Fruit fly (Drosophila melanogaster) whole organism, embryonic: Measurements from ENCODE around the gene Rgl.

Source experiments
- Atf-2 ChIP-seq: fragments of 200-800 bp; sonication (Bioruptor generic); optimal IDR thresholded peaks from 2 replicates; lab custom pipeline; 2016; ENCODE audit warnings: missing biosample characterization, missing genetic modification characterization
- Atf3 ChIP-seq: fragments of 200-800 bp; sonication (Bioruptor generic); optimal IDR thresholded peaks from 3 replicates; lab custom pipeline; 2016; ENCODE audit warnings: missing biosample characterization, missing genetic modification characterization
- BEAF-32 ChIP-seq: fragments of 200-800 bp; sonication (Bioruptor generic); optimal IDR thresholded peaks from 3 replicates; lab custom pipeline; 2017; ENCODE audit warnings: missing biosample characterization, missing genetic modification characterization, mild to moderate bottlenecking, moderate library complexity, missing genetic modification reagents
- CG11695 ChIP-seq: fragments of 200-800 bp; sonication (Bioruptor generic); IDR thresholded peaks from 3 replicates; pipeline ENCODE4 v1.3.6; 2022; ENCODE audit warnings: missing biosample characterization, missing genetic modification characterization
- CG11696 ChIP-seq: fragments of 200-800 bp; sonication (Bioruptor generic); IDR thresholded peaks from 2 replicates; pipeline ENCODE4 v1.3.6; 2022; ENCODE audit warnings: missing biosample characterization, missing genetic modification characterization
- CG12155 ChIP-seq: fragments of 200-800 bp; sonication (Bioruptor generic); optimal IDR thresholded peaks from 3 replicates; lab custom pipeline; 2016; ENCODE audit warnings: missing biosample characterization, missing genetic modification characterization
- CG12219 ChIP-seq: fragments of 200-800 bp; sonication (Bioruptor generic); optimal IDR thresholded peaks from 3 replicates; lab custom pipeline; 2018; ENCODE audit warnings: missing biosample characterization, mild to moderate bottlenecking, missing genetic modification characterization
- CG13894 ChIP-seq: fragments of 200-800 bp; sonication (Bioruptor generic); optimal IDR thresholded peaks from 3 replicates; lab custom pipeline; 2018; ENCODE audit warnings: missing biosample characterization, mild to moderate bottlenecking, missing genetic modification characterization, moderate library complexity
- CG14667 ChIP-seq: fragments of 200-800 bp; sonication (Bioruptor generic); IDR thresholded peaks from 2 replicates; pipeline ENCODE4 v1.3.6; 2022; ENCODE audit warnings: missing biosample characterization, missing genetic modification characterization
- CG15073 ChIP-seq: fragments of 200-800 bp; sonication (Bioruptor generic); optimal IDR thresholded peaks from 2 replicates; lab custom pipeline; 2016; ENCODE audit warnings: missing biosample characterization, missing genetic modification characterization
- CG16815 ChIP-seq: fragments of 200-800 bp; sonication (Bioruptor generic); optimal IDR thresholded peaks from 3 replicates; lab custom pipeline; 2017; ENCODE audit warnings: missing biosample characterization, mild to moderate bottlenecking, missing genetic modification characterization
- CG2129 ChIP-seq: fragments of 200-800 bp; sonication (Bioruptor generic); IDR thresholded peaks from 2 replicates; pipeline ENCODE4 v1.3.6; 2022; ENCODE audit warnings: missing biosample characterization, missing genetic modification characterization; ENCODE audit not compliant: partially characterized antibody
- CG30020 ChIP-seq: fragments of 200-800 bp; optimal IDR thresholded peaks from 2 replicates; lab custom pipeline; 2019; ENCODE audit warnings: missing biosample characterization, mild to moderate bottlenecking, missing genetic modification characterization, moderate library complexity
- CG31441 ChIP-seq: fragments of 200-800 bp; sonication (Bioruptor generic); IDR thresholded peaks from 2 replicates; pipeline ENCODE4 v1.3.6; 2022; ENCODE audit warnings: missing biosample characterization, missing genetic modification characterization
- CG34422 ChIP-seq: fragments of 200-800 bp; sonication (Bioruptor generic); IDR thresholded peaks from 3 replicates; pipeline ENCODE4 v1.3.6; 2022; ENCODE audit warnings: missing biosample characterization, missing genetic modification characterization
- CG4404 ChIP-seq: fragments of 200-800 bp; sonication (Bioruptor generic); IDR thresholded peaks from 2 replicates; pipeline ENCODE4 v1.3.6; 2022; ENCODE audit warnings: missing biosample characterization, missing genetic modification characterization
- CG5953 ChIP-seq: fragments of 200-800 bp; sonication (Bioruptor generic); IDR thresholded peaks from 2 replicates; pipeline ENCODE4 v1.3.6; 2022; ENCODE audit warnings: missing biosample characterization, missing genetic modification characterization
- CG6654 ChIP-seq: fragments of 200-800 bp; sonication (Bioruptor generic); optimal IDR thresholded peaks from 2 replicates; lab custom pipeline; 2017; ENCODE audit warnings: missing biosample characterization, mild to moderate bottlenecking, missing genetic modification characterization
- CG7786 ChIP-seq: fragments of 200-800 bp; sonication (Bioruptor generic); optimal IDR thresholded peaks from 2 replicates; lab custom pipeline; 2016; ENCODE audit warnings: missing biosample characterization, missing genetic modification characterization
- CG8281 ChIP-seq: fragments of 200-800 bp; sonication (Bioruptor generic); optimal IDR thresholded peaks from 2 replicates; lab custom pipeline; 2018; ENCODE audit warnings: missing biosample characterization, mild to moderate bottlenecking, missing genetic modification characterization, moderate library complexity
- Deaf1 ChIP-seq: fragments of 200-800 bp; optimal IDR thresholded peaks from 3 replicates; lab custom pipeline; 2019; ENCODE audit warnings: missing biosample characterization, mild to moderate bottlenecking, missing genetic modification characterization, moderate library complexity
- Elba2 ChIP-seq: fragments of 200-800 bp; sonication (Bioruptor generic); optimal IDR thresholded peaks from 3 replicates; lab custom pipeline; 2016; ENCODE audit warnings: missing biosample characterization, missing genetic modification characterization
- Gug ChIP-seq: fragments of 200-800 bp; sonication (Bioruptor generic); IDR thresholded peaks from 4 replicates; pipeline ENCODE4 v1.3.6; 2022; ENCODE audit warnings: missing biosample characterization, missing genetic modification characterization
- HmgZ ChIP-seq: fragments of 200-800 bp; sonication (Bioruptor generic); optimal IDR thresholded peaks from 2 replicates; lab custom pipeline; 2018; ENCODE audit warnings: missing biosample characterization, mild to moderate bottlenecking, missing genetic modification characterization
- Hr78 ChIP-seq, 2 experiments: fragments of 200-800 bp in 1 of 2; fragments of >200 bp in 1 of 2; sonication (Bioruptor generic) in 1 of 2; optimal IDR thresholded peaks; 2 replicates each; lab custom pipeline; 2017 to 2019; ENCODE audit warnings: missing biosample characterization in 2 of 2, missing genetic modification characterization in 2 of 2, mild to moderate bottlenecking in 1 of 2, moderate library complexity in 1 of 2
- Hsf ChIP-seq: fragments of 200-800 bp; sonication (Bioruptor generic); optimal IDR thresholded peaks from 3 replicates; lab custom pipeline; 2016; ENCODE audit warnings: missing biosample characterization, missing genetic modification characterization
- Max ChIP-seq: fragments of 200-800 bp; sonication (Bioruptor generic); optimal IDR thresholded peaks from 2 replicates; lab custom pipeline; 2016; ENCODE audit warnings: missing biosample characterization, mild to moderate bottlenecking, missing genetic modification characterization
- Mrtf ChIP-seq: fragments of 200-800 bp; sonication (Bioruptor generic); IDR thresholded peaks from 3 replicates; pipeline ENCODE4 v1.3.6; 2022; ENCODE audit warnings: missing biosample characterization, missing genetic modification characterization
- Oaz ChIP-seq: fragments of 200-800 bp; sonication (Bioruptor generic); IDR thresholded peaks from 2 replicates; pipeline ENCODE4 v1.3.6; 2022; ENCODE audit warnings: missing biosample characterization, missing genetic modification characterization
- Optix ChIP-seq: fragments of 200-800 bp; sonication (Bioruptor generic); IDR thresholded peaks from 3 replicates; pipeline ENCODE4 v1.3.6; 2022; ENCODE audit warnings: missing biosample characterization, missing genetic modification characterization
- Sry-β ChIP-seq: fragments of 200-800 bp; sonication (Bioruptor generic); optimal IDR thresholded peaks from 2 replicates; lab custom pipeline; 2018; ENCODE audit warnings: missing biosample characterization, mild to moderate bottlenecking, missing genetic modification characterization, moderate library complexity
- al ChIP-seq: fragments of 200-800 bp; sonication (Bioruptor generic); IDR thresholded peaks from 2 replicates; pipeline ENCODE4 v1.3.6; 2022; ENCODE audit warnings: missing biosample characterization, missing genetic modification characterization
- ara ChIP-seq: fragments of 200-800 bp; sonication (Bioruptor generic); IDR thresholded peaks from 2 replicates; pipeline ENCODE4 v1.3.6; 2022; ENCODE audit warnings: missing biosample characterization, missing genetic modification characterization
- bigmax ChIP-seq: fragments of 200-800 bp; sonication (Bioruptor generic); optimal IDR thresholded peaks from 2 replicates; lab custom pipeline; 2018; ENCODE audit warnings: missing biosample characterization, mild to moderate bottlenecking, missing genetic modification characterization
- chm ChIP-seq: fragments of 200-800 bp; sonication (Bioruptor generic); IDR thresholded peaks from 2 replicates; pipeline ENCODE4 v1.3.6; 2022; ENCODE audit warnings: missing biosample characterization, missing genetic modification characterization
- ci ChIP-seq: fragments of 200-800 bp; sonication (Bioruptor generic); IDR thresholded peaks from 3 replicates; pipeline ENCODE4 v1.3.6; 2022; ENCODE audit warnings: missing biosample characterization, missing genetic modification characterization
- da ChIP-seq: fragments of 200-800 bp; sonication (Bioruptor generic); optimal IDR thresholded peaks from 2 replicates; lab custom pipeline; 2016; ENCODE audit warnings: missing biosample characterization, missing genetic modification characterization
- dan ChIP-seq: fragments of 200-800 bp; sonication (Bioruptor generic); IDR thresholded peaks from 2 replicates; pipeline ENCODE4 v1.3.6; 2022; ENCODE audit warnings: missing biosample characterization, missing genetic modification characterization
- esg ChIP-seq: fragments of 200-800 bp; sonication (Bioruptor generic); conservative IDR thresholded peaks from 2 replicates; pipeline ENCODE4 v1.3.6; 2022; ENCODE audit warnings: missing biosample characterization, missing genetic modification characterization
- ewg ChIP-seq: fragments of 200-800 bp; sonication (Bioruptor generic); optimal IDR thresholded peaks from 3 replicates; lab custom pipeline; 2017; ENCODE audit warnings: mild to moderate bottlenecking, missing biosample characterization, missing genetic modification reagents, missing genetic modification characterization
- fd3F ChIP-seq: fragments of 200-800 bp; sonication (Bioruptor generic); optimal IDR thresholded peaks from 2 replicates; lab custom pipeline; 2018; ENCODE audit warnings: missing biosample characterization, mild to moderate bottlenecking, missing genetic modification characterization, moderate library complexity
- ftz-f1 ChIP-seq: fragments of 200-800 bp; sonication (Bioruptor generic); optimal IDR thresholded peaks from 2 replicates; lab custom pipeline; 2016; ENCODE audit warnings: missing biosample characterization, missing genetic modification characterization
- gcm2 ChIP-seq: fragments of 200-800 bp; sonication (Bioruptor generic); optimal IDR thresholded peaks from 2 replicates; lab custom pipeline; 2016; ENCODE audit warnings: missing biosample characterization, missing genetic modification characterization
- grn ChIP-seq: fragments of 200-800 bp; sonication (Bioruptor generic); optimal IDR thresholded peaks from 3 replicates; lab custom pipeline; 2017; ENCODE audit warnings: missing biosample characterization, missing genetic modification characterization
- gsb ChIP-seq: fragments of 200-800 bp; sonication (Bioruptor generic); IDR thresholded peaks from 2 replicates; pipeline ENCODE4 v1.3.6; 2022; ENCODE audit warnings: missing biosample characterization, missing genetic modification characterization
- jing ChIP-seq: fragments of 200-800 bp; sonication (Bioruptor generic); optimal IDR thresholded peaks from 2 replicates; lab custom pipeline; 2018; ENCODE audit warnings: missing biosample characterization, mild to moderate bottlenecking, missing genetic modification characterization
- oc ChIP-seq: fragments of 200-800 bp; sonication (Bioruptor generic); optimal IDR thresholded peaks from 2 replicates; lab custom pipeline; 2018; ENCODE audit warnings: missing biosample characterization, mild to moderate bottlenecking, missing genetic modification characterization, moderate library complexity
- psq ChIP-seq: fragments of 200-800 bp; sonication (Bioruptor generic); optimal IDR thresholded peaks from 2 replicates; lab custom pipeline; 2017; ENCODE audit warnings: missing biosample characterization, missing genetic modification characterization
- repo ChIP-seq: fragments of 200-800 bp; sonication (Bioruptor generic); optimal IDR thresholded peaks from 2 replicates; lab custom pipeline; 2016; ENCODE audit warnings: missing biosample characterization, missing genetic modification characterization
- stc ChIP-seq: fragments of 200-800 bp; sonication (Bioruptor generic); IDR thresholded peaks from 2 replicates; pipeline ENCODE4 v1.3.6; 2022; ENCODE audit warnings: missing biosample characterization, missing genetic modification characterization
- toy ChIP-seq: fragments of 200-800 bp; sonication (Bioruptor generic); IDR thresholded peaks from 2 replicates; pipeline ENCODE4 v1.3.6; 2022; ENCODE audit warnings: missing biosample characterization, missing genetic modification characterization
- unc-4 ChIP-seq: fragments of 200-800 bp; sonication (Bioruptor generic); IDR thresholded peaks from 2 replicates; pipeline ENCODE4 v1.3.6; 2022; ENCODE audit warnings: missing biosample characterization, missing genetic modification characterization; ENCODE audit not compliant: partially characterized antibody

Rgl gene

dm6 chr3L:13957212-13957668 lies 32.1 kb upstream of the Rgl start (continued):
- TF ChIP-seq CG15073 (GFP tag; lab: Kevin White, UChicago) (no peak), Hsf (GFP tag; lab: Kevin White, UChicago) (peak; percentile 71), stc (GFP tag; lab: Robert Waterston, UW) (no peak), CG34422 (GFP tag; lab: Robert Waterston, UW) (no peak), Atf-2 (GFP tag; lab: Kevin White, UChicago) (peak; percentile 51), Deaf1 (tag; lab: Kevin White, UChicago) (peak; percentile 34), ewg (GFP tag; lab: Kevin White, UChicago) (peak; percentile 60), CG7786 (GFP tag; lab: Kevin White, UChicago) (peak; percentile 46), jing (GFP tag; lab: Kevin White, UChicago) (peak; percentile 30), Oaz (GFP tag; lab: Robert Waterston, UW) (no peak), Hr78 (GFP tag; optimal IDR thresholded peaks at IDR 0.05; lab: Kevin White, UChicago) (peak in 1 of 2 experiments; percentile 42), CG2129 (GFP tag; lab: Robert Waterston, UW) (no peak), psq (GFP tag; lab: Kevin White, UChicago) (peak; percentile 45), ci (GFP tag; lab: Robert Waterston, UW) (no peak), ftz-f1 (GFP tag; lab: Kevin White, UChicago) (no peak), chm (no peak), CG12155 (GFP tag; lab: Kevin White, UChicago) (peak; percentile 43), CG30020 (tag; lab: Kevin White, UChicago) (peak; percentile 12), CG12219 (GFP tag; lab: Kevin White, UChicago) (no peak), repo (no peak), toy (GFP tag; lab: Robert Waterston, UW) (no peak), CG11695 (GFP tag; lab: Robert Waterston, UW) (no peak; the same call in 2 of the 3 replicates), CG8281 (tag; lab: Kevin White, UChicago) (peak; percentile 39), CG13894 (no peak), da (GFP tag; lab: Kevin White, UChicago) (no peak), Elba2 (GFP tag; lab: Kevin White, UChicago) (no peak), BEAF-32 (GFP tag; lab: Kevin White, UChicago) (no peak), unc-4 (no peak), fd3F (GFP tag; lab: Kevin White, UChicago) (peak; percentile 15), bigmax (GFP tag; lab: Kevin White, UChicago) (no peak), ara (GFP tag; lab: Robert Waterston, UW) (peak; percentile 38; the same call in 1 of the 2 replicates), Optix (GFP tag; lab: Robert Waterston, UW) (no peak), CG5953 (GFP tag; lab: Robert Waterston, UW) (no peak), Mrtf (GFP tag; lab: Robert Waterston, UW) (no peak), dan (GFP tag; lab: Robert Waterston, UW) (no peak), Atf3 (GFP tag; lab: Kevin White, UChicago) (peak; percentile 22), Max (GFP tag; lab: Kevin White, UChicago) (peak; percentile 55), Gug (GFP tag; lab: Robert Waterston, UW) (0 out of 4 replicates have a peak, but pooled peaks have one; percentile 11), CG31441 (GFP tag; lab: Robert Waterston, UW) (peak; percentile 85), CG6654 (GFP tag; lab: Kevin White, UChicago) (peak; percentile 47), grn (no peak), al (no peak), Sry-β (peak; percentile 20), gcm2 (no peak), CG11696 (no peak), gsb (GFP tag; lab: Robert Waterston, UW) (no peak), oc (tag; lab: Kevin White, UChicago) (peak; percentile 57), HmgZ (no peak), CG14667 (GFP tag; lab: Robert Waterston, UW) (no peak), CG16815 (GFP tag; lab: Kevin White, UChicago) (peak; percentile 75), CG4404 (GFP tag; lab: Robert Waterston, UW) (no peak; the same call in 1 of the 2 replicates), esg (GFP tag; lab: Robert Waterston, UW) (peak; percentile 19; the same call in 1 of the 2 replicates)
